Worm (Caenorhabditis elegans) whole organism, L4 larva: ENCODE data around the gene nse-4.

Experiments
- F10B5.3 ChIP-seq: sonication (generic microtip); optimal IDR thresholded peaks from 2 replicates; lab custom pipeline; 2016; ENCODE audit warnings: mild to moderate bottlenecking, missing genetic modification characterization, missing compliant biosample characterization
- F37D6.2 ChIP-seq: sonication (generic microtip); optimal IDR thresholded peaks from 2 replicates; lab custom pipeline; 2016; ENCODE audit warnings: mild to moderate bottlenecking, missing genetic modification characterization, missing compliant biosample characterization
- aha-1 ChIP-seq: fragments of 150-350 bp; peaks from one replicate; lab custom pipeline; 2014; ENCODE audit warnings: missing biosample characterization, missing genetic modification characterization
- aly-2 ChIP-seq: sonication (generic microtip); optimal IDR thresholded peaks from 2 replicates; lab custom pipeline; 2018; ENCODE audit warnings: missing biosample characterization, missing genetic modification characterization
- ama-1 ChIP-seq: fragments of 150-350 bp; optimal IDR thresholded peaks from 2 replicates; lab custom pipeline; 2014; ENCODE audit warnings: inconsistent platforms, mixed read lengths
- ceh-20 ChIP-seq: fragments of 200-800 bp; sonication (Bioruptor generic); IDR thresholded peaks from 2 replicates; pipeline ENCODE4 v1.3.6; 2022; ENCODE audit warnings: missing genetic modification reagents, missing genetic modification characterization, missing compliant biosample characterization
- cey-2 ChIP-seq: sonication (generic microtip); optimal IDR thresholded peaks from 3 replicates; lab custom pipeline; 2017; ENCODE audit warnings: missing genetic modification characterization, mild to moderate bottlenecking, missing compliant biosample characterization, antibody characterized with exemption, borderline replicate concordance; ENCODE audit not compliant: insufficient read depth
- ctbp-1 ChIP-seq: fragments of 200-800 bp; sonication (Bioruptor generic); IDR thresholded peaks from 2 replicates; pipeline ENCODE4 v1.3.6; 2022; ENCODE audit warnings: missing genetic modification reagents, missing genetic modification characterization, missing compliant biosample characterization
- daf-12 ChIP-seq: fragments of 150-350 bp; optimal IDR thresholded peaks from 2 replicates; lab custom pipeline; 2014; ENCODE audit warnings: missing biosample characterization, missing genetic modification reagents, missing genetic modification characterization
- daf-16 ChIP-seq, 3 experiments: sonication (generic microtip); optimal IDR thresholded peaks; 2 replicates each; lab custom pipeline; 2016 to 2017; ENCODE audit warnings: missing genetic modification characterization in 3 of 3, missing genetic modification reagents in 3 of 3, mild to moderate bottlenecking in 2 of 3, missing compliant biosample characterization in 2 of 3, missing biosample characterization in 1 of 3, moderate library complexity in 1 of 3
- dmd-6 ChIP-seq: fragments of 200-800 bp; sonication (Bioruptor generic); IDR thresholded peaks from 2 replicates; pipeline ENCODE4 v1.3.6; 2022; ENCODE audit warnings: missing genetic modification reagents, missing genetic modification characterization, missing compliant biosample characterization
- dpl-1 ChIP-seq: fragments of 150-350 bp; optimal IDR thresholded peaks from 2 replicates; lab custom pipeline; 2014; ENCODE audit warnings: missing biosample characterization, missing genetic modification reagents, missing genetic modification characterization
- duxl-1 ChIP-seq: sonication (generic microtip); optimal IDR thresholded peaks from 2 replicates; lab custom pipeline; 2016; ENCODE audit warnings: mild to moderate bottlenecking, missing genetic modification characterization, moderate library complexity, missing compliant biosample characterization; ENCODE audit not compliant: poor library complexity
- dve-1 ChIP-seq: sonication (generic microtip); optimal IDR thresholded peaks from 2 replicates; lab custom pipeline; 2017; ENCODE audit warnings: antibody characterized with exemption, mild to moderate bottlenecking, missing genetic modification characterization, missing compliant biosample characterization; ENCODE audit not compliant: insufficient read depth
- egl-27 ChIP-seq: sonication (generic microtip); optimal IDR thresholded peaks from 3 replicates; lab custom pipeline; 2017; ENCODE audit warnings: missing biosample characterization, missing genetic modification reagents, missing genetic modification characterization
- fos-1 ChIP-seq: fragments of 150-350 bp; optimal IDR thresholded peaks from 2 replicates; lab custom pipeline; 2014; ENCODE audit warnings: missing biosample characterization, missing genetic modification characterization
- hlh-11 ChIP-seq: fragments of 200-800 bp; sonication (Bioruptor generic); optimal IDR thresholded peaks from 2 replicates; lab custom pipeline; 2018; ENCODE audit warnings: mild to moderate bottlenecking, missing genetic modification characterization, missing compliant biosample characterization
- hlh-30 ChIP-seq: sonication (generic microtip); optimal IDR thresholded peaks from 2 replicates; lab custom pipeline; 2017; ENCODE audit warnings: antibody characterized with exemption, mild to moderate bottlenecking, missing genetic modification characterization, missing compliant biosample characterization; ENCODE audit not compliant: insufficient read depth
- hmg-1.1 ChIP-seq: fragments of 200-800 bp; sonication (Bioruptor generic); IDR thresholded peaks from 2 replicates; pipeline ENCODE4 v1.3.6; 2022; ENCODE audit warnings: missing genetic modification reagents, missing genetic modification characterization, missing compliant biosample characterization
- lin-1 ChIP-seq: fragments of 200-800 bp; sonication (Bioruptor generic); IDR thresholded peaks from 2 replicates; pipeline ENCODE4 v1.3.6; 2022; ENCODE audit warnings: missing genetic modification reagents, missing genetic modification characterization, missing compliant biosample characterization
- lin-38 ChIP-seq: fragments of 200-800 bp; sonication (Bioruptor generic); IDR thresholded peaks from 2 replicates; pipeline ENCODE4 v1.3.6; 2022; ENCODE audit warnings: missing genetic modification reagents, missing genetic modification characterization, missing compliant biosample characterization
- lsy-2 ChIP-seq, 2 experiments: fragments of 150-350 bp in 1 of 2; sonication (generic microtip) in 1 of 2; optimal IDR thresholded peaks; 2 replicates each; lab custom pipeline; 2014 to 2017; ENCODE audit warnings: missing biosample characterization in 2 of 2, missing genetic modification characterization in 2 of 2
- madf-5 ChIP-seq, 2 experiments: fragments of 200-800 bp; sonication (Bioruptor generic); IDR thresholded peaks; 2 replicates each; pipeline ENCODE4 v1.3.6; 2022; ENCODE audit warnings: missing compliant biosample characterization in 2 of 2, missing genetic modification characterization in 2 of 2
- madf-9 ChIP-seq: fragments of 200-800 bp; sonication (Bioruptor generic); conservative IDR thresholded peaks from 2 replicates; pipeline ENCODE4 v1.3.6; 2022; ENCODE audit warnings: missing genetic modification reagents, missing genetic modification characterization, missing compliant biosample characterization
- mdl-1 ChIP-seq, 2 experiments: fragments of 150-350 bp in 1 of 2; sonication (generic microtip) in 1 of 2; optimal IDR thresholded peaks; 2 replicates each; lab custom pipeline; 2014 to 2017; ENCODE audit warnings: missing biosample characterization in 2 of 2, missing genetic modification characterization in 2 of 2
- mep-1 ChIP-seq: fragments of 150-350 bp; sonication (generic microtip); optimal IDR thresholded peaks from 3 replicates; lab custom pipeline; 2014; ENCODE audit warnings: missing biosample characterization, missing genetic modification characterization
- mxl-3 ChIP-seq: fragments of 200-800 bp; sonication (Bioruptor generic); optimal IDR thresholded peaks from 2 replicates; lab custom pipeline; 2018; ENCODE audit warnings: mild to moderate bottlenecking, missing genetic modification characterization, missing compliant biosample characterization
- nhr-102 ChIP-seq: sonication (generic microtip); optimal IDR thresholded peaks from 2 replicates; lab custom pipeline; 2016; ENCODE audit warnings: mild to moderate bottlenecking, missing genetic modification characterization, moderate library complexity, missing compliant biosample characterization
- nhr-11 ChIP-seq: fragments of 150-350 bp; optimal IDR thresholded peaks from 2 replicates; lab custom pipeline; 2014; ENCODE audit warnings: missing biosample characterization, missing genetic modification characterization
- nhr-111 ChIP-seq: fragments of 200-800 bp; sonication (Bioruptor generic); optimal IDR thresholded peaks from 2 replicates; lab custom pipeline; 2018; ENCODE audit warnings: mild to moderate bottlenecking, missing genetic modification characterization, missing compliant biosample characterization
- nhr-237 ChIP-seq: sonication (generic microtip); optimal IDR thresholded peaks from 2 replicates; lab custom pipeline; 2017; ENCODE audit warnings: missing biosample characterization, missing genetic modification characterization
- nhr-25 ChIP-seq: sonication (generic microtip); optimal IDR thresholded peaks from 2 replicates; lab custom pipeline; 2017; ENCODE audit warnings: missing genetic modification characterization, mild to moderate bottlenecking, missing compliant biosample characterization, antibody characterized with exemption, moderate library complexity, borderline replicate concordance; ENCODE audit not compliant: insufficient read depth
- nhr-28 ChIP-seq: fragments of 150-350 bp; optimal IDR thresholded peaks from 2 replicates; lab custom pipeline; 2014; ENCODE audit warnings: missing biosample characterization, missing genetic modification characterization
- nhr-6 ChIP-seq: fragments of 150-350 bp; optimal IDR thresholded peaks from 2 replicates; lab custom pipeline; 2014; ENCODE audit warnings: missing biosample characterization, missing genetic modification characterization
- nhr-77 ChIP-seq: fragments of 150-350 bp; optimal IDR thresholded peaks from 2 replicates; lab custom pipeline; 2014; ENCODE audit warnings: missing biosample characterization, missing genetic modification characterization
- php-3 ChIP-seq: fragments of 200-800 bp; sonication (Bioruptor generic); IDR thresholded peaks from 2 replicates; pipeline ENCODE4 v1.3.6; 2022; ENCODE audit warnings: missing genetic modification reagents, missing genetic modification characterization, missing compliant biosample characterization
- rbr-2 ChIP-seq: sonication (generic microtip); optimal IDR thresholded peaks from 2 replicates; lab custom pipeline; 2016; ENCODE audit warnings: missing genotype, missing genetic modification characterization, missing compliant biosample characterization
- saeg-2 ChIP-seq: fragments of 200-800 bp; sonication (Bioruptor generic); IDR thresholded peaks from 2 replicates; pipeline ENCODE4 v1.3.6; 2022; ENCODE audit warnings: missing genetic modification reagents, missing genetic modification characterization, missing compliant biosample characterization
- sdz-12 ChIP-seq: fragments of 200-800 bp; sonication (Bioruptor generic); optimal IDR thresholded peaks from 2 replicates; lab custom pipeline; 2018; ENCODE audit warnings: mild to moderate bottlenecking, missing genetic modification characterization, missing compliant biosample characterization
- skn-1 ChIP-seq: fragments of 150-350 bp; optimal IDR thresholded peaks from 2 replicates; lab custom pipeline; 2014; ENCODE audit warnings: missing biosample characterization, missing genetic modification characterization
- tra-1 ChIP-seq: fragments of 200-800 bp; sonication (Bioruptor generic); IDR thresholded peaks from 2 replicates; pipeline ENCODE4 v1.3.6; 2022; ENCODE audit warnings: missing genetic modification reagents, missing genetic modification characterization, missing compliant biosample characterization
- unc-130 ChIP-seq: sonication (generic microtip); optimal IDR thresholded peaks from 2 replicates; lab custom pipeline; 2016; ENCODE audit warnings: missing genetic modification reagents, missing genetic modification characterization, missing compliant biosample characterization
- unc-62 ChIP-seq, 3 experiments: fragments of 150-350 bp in 1 of 3; sonication (generic microtip); optimal IDR thresholded peaks in 2 of 3; peaks in 1 of 3; 1 replicate in 1 of 3; 2 replicates in 2 of 3; lab custom pipeline; 2014 to 2017; ENCODE audit warnings: missing biosample characterization in 3 of 3, missing genetic modification characterization in 3 of 3, missing genetic modification reagents in 3 of 3, missing genotype in 1 of 3
- vab-7 ChIP-seq: fragments of 200-800 bp; sonication (Bioruptor generic); IDR thresholded peaks from 2 replicates; pipeline ENCODE4 v1.3.6; 2022; ENCODE audit warnings: missing genetic modification reagents, missing genetic modification characterization, missing compliant biosample characterization
- zip-11 ChIP-seq: fragments of 200-800 bp; sonication (Bioruptor generic); IDR thresholded peaks from 2 replicates; pipeline ENCODE4 v1.3.6; 2022; ENCODE audit warnings: missing genetic modification characterization, missing compliant biosample characterization
- ztf-11 ChIP-seq: fragments of 150-350 bp; optimal IDR thresholded peaks from 2 replicates; lab custom pipeline; 2014; ENCODE audit warnings: missing biosample characterization, missing genetic modification characterization

Gene nse-4

DNA sequence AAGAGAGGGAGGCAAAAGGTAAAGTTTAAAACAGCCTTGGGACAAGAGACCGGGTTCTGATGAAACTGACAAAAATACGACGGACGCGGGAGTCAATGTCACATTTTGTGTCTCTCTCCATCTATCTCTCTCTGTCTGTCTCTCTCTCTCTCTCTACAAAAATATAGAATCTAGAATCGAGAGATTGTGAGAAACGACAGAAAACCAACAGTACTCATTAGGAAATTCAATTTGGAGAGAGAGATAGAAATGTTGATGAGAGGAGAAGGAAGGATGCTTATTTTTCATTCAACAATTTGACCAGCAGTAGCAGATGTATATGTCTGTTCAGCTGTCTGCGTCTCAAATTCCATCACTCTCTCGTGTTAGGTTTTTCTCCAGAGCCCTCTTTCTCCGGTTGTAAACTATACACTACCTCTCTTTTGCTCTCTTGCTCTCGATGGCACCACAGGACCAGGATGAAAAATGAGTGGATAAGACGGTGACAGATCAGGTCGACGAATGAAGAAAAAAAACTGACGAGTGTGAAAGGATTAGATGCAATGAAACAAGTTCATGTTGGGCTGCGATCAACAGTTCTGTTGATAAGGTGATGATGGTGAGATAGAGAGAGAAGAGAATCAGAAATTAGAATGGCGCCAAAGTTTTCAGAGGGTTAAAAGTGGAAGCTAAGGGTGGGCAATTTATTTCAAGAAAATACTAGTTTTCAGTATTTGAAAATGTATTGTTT lies 9.1 kb downstream of the nse-4 start:
- peak; percentile 1 to 64 for TF ChIP-seq mdl-1 (tag; optimal IDR thresholded peaks at IDR 0.05; lab: Kevin White, UChicago)
- TF ChIP-seq F37D6.2, result no peak
- no peak for TF ChIP-seq fos-1
- no peak for TF ChIP-seq ama-1 (lab: Kevin White, UChicago)
- no peak for TF ChIP-seq nhr-6 (tag; lab: Kevin White, UChicago)
- no peak for TF ChIP-seq ztf-11 (tag; lab: Kevin White, UChicago)
- TF ChIP-seq nhr-111 (GFP tag; lab: Kevin White, UChicago), result no peak
- TF ChIP-seq nhr-28, result peak; percentile 41
- peak in 1 of 2 experiments; percentile 46 for TF ChIP-seq daf-16 (GFP tag; optimal IDR thresholded peaks at IDR 0.05; lab: Kevin White, UChicago)
- TF ChIP-seq daf-16 (tag; optimal IDR thresholded peaks at IDR 0.05; lab: Kevin White, UChicago), result no peak
- TF ChIP-seq hlh-30 (tag; lab: Kevin White, UChicago), result peak; percentile 77
- no peak for TF ChIP-seq saeg-2 (GFP tag; lab: Robert Waterston, UW)
- peak; percentile 49 for TF ChIP-seq hlh-11 (tag; lab: Kevin White, UChicago)
- TF ChIP-seq nhr-25, result peak; percentile 66
- peak in 1 of 2 experiments; percentile 51 for TF ChIP-seq lsy-2 (tag; optimal IDR thresholded peaks at IDR 0.05; lab: Kevin White, UChicago)
- peak; percentile 69 for TF ChIP-seq mep-1 (tag; lab: Kevin White, UChicago)
- no peak for TF ChIP-seq egl-27 (tag; lab: Kevin White, UChicago)
- TF ChIP-seq sdz-12 (GFP tag; lab: Kevin White, UChicago), result no peak
- TF ChIP-seq aly-2 (tag; lab: Kevin White, UChicago), result no peak
- TF ChIP-seq zip-11 (GFP tag; lab: Robert Waterston, UW), result no peak
- peak; percentile 16 for TF ChIP-seq dpl-1 (GFP tag; lab: Kevin White, UChicago)
- peak; percentile 88 for TF ChIP-seq aha-1
- TF ChIP-seq hmg-1.1 (GFP tag; lab: Robert Waterston, UW), result 0 out of 2 replicates have a peak, but pooled peaks have one; percentile 18
- no peak for TF ChIP-seq nhr-237 (tag; lab: Kevin White, UChicago)
- TF ChIP-seq ceh-20 (GFP tag; lab: Robert Waterston, UW), result no peak; the same call in 1 of the 2 replicates
- no peak for TF ChIP-seq tra-1 (GFP tag; lab: Robert Waterston, UW)
- 0 out of 2 replicates have a peak, but pooled peaks have one; percentile 24 for TF ChIP-seq lin-1
- no peak for TF ChIP-seq vab-7 (GFP tag; lab: Robert Waterston, UW)
- peak; percentile 51 for TF ChIP-seq nhr-11
- TF ChIP-seq nhr-77 (tag; lab: Kevin White, UChicago), result no peak
- TF ChIP-seq lin-38 (GFP tag; lab: Robert Waterston, UW), result peak; percentile 22; the same call in 1 of the 2 replicates
- no peak for TF ChIP-seq skn-1
- TF ChIP-seq dve-1 (tag; lab: Kevin White, UChicago), result peak; percentile 33
- TF ChIP-seq cey-2 (tag; lab: Kevin White, UChicago), result no peak
- TF ChIP-seq ctbp-1 (GFP tag; lab: Robert Waterston, UW), result no peak
- TF ChIP-seq unc-62 (GFP tag; optimal IDR thresholded peaks at IDR 0.05 in 1 of 2; lab: Kevin White, UChicago), result peak in 1 of 2 experiments; percentile 95
- no peak for TF ChIP-seq unc-62 (tag; optimal IDR thresholded peaks at IDR 0.05; lab: Kevin White, UChicago)
- TF ChIP-seq mxl-3 (GFP tag; lab: Kevin White, UChicago), result peak; percentile 52
- TF ChIP-seq dmd-6 (GFP tag; lab: Robert Waterston, UW), result peak; percentile 32; the same call in 1 of the 2 replicates

DNA sequence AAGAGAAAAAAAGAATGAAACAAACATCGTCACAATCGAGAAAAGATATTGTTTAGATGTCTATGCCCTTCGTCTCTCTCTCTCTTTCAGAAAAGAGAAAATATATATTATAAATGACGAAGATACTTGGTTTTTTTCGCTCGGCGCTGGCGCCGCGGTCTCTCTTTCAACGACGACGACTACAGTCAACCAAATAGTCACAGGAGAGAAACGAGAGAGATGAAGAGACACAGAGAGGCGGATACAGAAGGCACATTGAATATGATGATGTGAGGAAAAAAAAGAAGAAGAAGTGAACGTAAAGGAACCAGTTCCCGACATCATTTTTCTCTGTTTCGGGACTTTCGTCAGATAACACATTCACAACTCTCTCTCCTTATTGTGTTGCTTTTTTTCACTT lies 10.8 kb downstream of the nse-4 start:
- TF ChIP-seq mdl-1 (tag; optimal IDR thresholded peaks at IDR 0.05; lab: Kevin White, UChicago) (peak in 1 of 2 experiments; percentile 52), F37D6.2 (no peak), nhr-102 (tag; lab: Kevin White, UChicago) (no peak), fos-1 (no peak), nhr-237 (tag; lab: Kevin White, UChicago) (no peak), unc-130 (GFP tag; lab: Kevin White, UChicago) (no peak), saeg-2 (GFP tag; lab: Robert Waterston, UW) (no peak), mep-1 (tag; lab: Kevin White, UChicago) (peak; percentile 12), nhr-25 (peak; percentile 21), ceh-20 (GFP tag; lab: Robert Waterston, UW) (no peak), rbr-2 (tag; lab: Kevin White, UChicago) (no peak), madf-5 (GFP tag; IDR thresholded peaks at IDR 0.05; lab: Robert Waterston, UW) (no peak), daf-12 (tag; lab: Kevin White, UChicago) (no peak), dve-1 (tag; lab: Kevin White, UChicago) (peak; percentile 65), sdz-12 (GFP tag; lab: Kevin White, UChicago) (no peak), hlh-30 (tag; lab: Kevin White, UChicago) (peak; percentile 45), F10B5.3 (tag; lab: Kevin White, UChicago) (no peak), duxl-1 (tag; lab: Kevin White, UChicago) (no peak), nhr-28 (peak; percentile 92), php-3 (GFP tag; lab: Robert Waterston, UW) (no peak), madf-9 (no peak)
